Worm (Caenorhabditis elegans) whole organism, L1 larva: Measurements from ENCODE around the gene Y54G2A.28.
A peak's percentile ranks its signal among the peaks of the same experiment; 100 is the strongest.

Experiments used
- elt-2 ChIP-seq: sonication (generic microtip); optimal IDR thresholded peaks from 2 replicates; lab custom pipeline; 2016; ENCODE audit warnings: missing genetic modification characterization, mild to moderate bottlenecking, inconsistent platforms, missing compliant biosample characterization, missing genetic modification reagents
- mdl-1 ChIP-seq, 2 experiments: fragments of 150-350 bp; optimal IDR thresholded peaks; 2 replicates each; lab custom pipeline; 2014 to 2017; ENCODE audit warnings: missing biosample characterization in 2 of 2, missing genetic modification characterization in 2 of 2, inconsistent platforms in 1 of 2
- nhr-237 ChIP-seq: fragments of 150-350 bp; optimal IDR thresholded peaks from 2 replicates; lab custom pipeline; 2014; ENCODE audit warnings: missing biosample characterization, missing genetic modification characterization
- skn-1 ChIP-seq: fragments of 150-350 bp; optimal IDR thresholded peaks from 2 replicates; lab custom pipeline; 2014; ENCODE audit warnings: missing biosample characterization, missing genetic modification characterization
- ztf-11 ChIP-seq, 2 experiments: sonication (generic microtip); optimal IDR thresholded peaks; 2 replicates each; lab custom pipeline; 2016 to 2017; ENCODE audit warnings: missing genetic modification characterization in 2 of 2, missing biosample characterization in 1 of 2, missing compliant biosample characterization in 1 of 2

ce11 chrIV:2998597-2999161, 13.5 kb downstream of the Y54G2A.28 start:
- TF ChIP-seq elt-2 (no peak), ztf-11 (tag; optimal IDR thresholded peaks at IDR 0.05; lab: Kevin White, UChicago) (no peak), mdl-1 (tag; optimal IDR thresholded peaks at IDR 0.05; lab: Kevin White, UChicago) (no peak), nhr-237 (tag; lab: Kevin White, UChicago) (no peak), skn-1 (tag; lab: Kevin White, UChicago) (peak; percentile 26)
